Worm (Caenorhabditis elegans): ENCODE measurements around the gene disl-2.

disl-2 gene

DNA sequence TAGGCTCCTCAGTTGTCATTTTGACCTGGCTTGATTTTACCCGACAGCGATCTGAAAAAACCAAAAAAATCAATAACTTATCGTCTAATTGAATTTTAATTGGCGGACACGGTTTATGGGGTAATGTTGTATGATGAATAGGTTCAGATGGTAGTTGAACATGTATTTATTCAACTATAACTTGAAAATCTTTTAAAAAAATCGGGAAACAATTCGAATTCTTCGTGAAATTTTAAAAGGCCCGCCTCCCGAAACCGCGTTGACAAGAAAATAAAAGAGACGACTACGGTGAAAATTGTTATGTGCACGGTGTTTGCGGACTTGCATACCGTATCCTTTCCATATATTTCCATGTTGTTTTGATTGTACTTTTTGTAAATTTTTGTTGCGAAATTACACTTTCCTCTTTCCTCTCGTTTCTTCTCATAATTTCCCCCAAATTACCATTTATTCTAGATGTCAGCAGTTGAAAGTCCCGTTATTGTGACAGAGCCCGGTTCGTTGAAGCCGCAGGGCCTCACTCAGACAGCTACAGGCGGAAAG is at the start of gene disl-2, which contains the start of gene T24G10.2:
TSS of gene disl-2 (plus strand) at position 457 of the 543 bp plus-strand sequence.
TSS of gene T24G10.2 (minus strand) at position 51 of the 543 bp plus-strand sequence.
- TF ChIP-seq B0310.2 (tag; optimal IDR thresholded peaks at IDR 0.05) (no peak), ceh-13 (GFP tag; optimal IDR thresholded peaks at IDR 0.05) (no peak), tbx-11 (GFP tag; IDR thresholded peaks at IDR 0.05) (no peak), F13C5.2 (tag; optimal IDR thresholded peaks at IDR 0.05) (peak; percentile 41)

ce11 chrIII:5395746-5396145 is 47.2 kb upstream of the disl-2 start:
- TF ChIP-seq pes-1 (GFP tag; IDR thresholded peaks at IDR 0.05) (no peak), sea-1 (GFP tag; conservative IDR thresholded peaks at IDR 0.05) (no peak), aly-1 (tag; optimal IDR thresholded peaks at IDR 0.05) (no peak), tra-4 (tag; optimal IDR thresholded peaks at IDR 0.05) (no peak), hmg-4 (GFP tag; optimal IDR thresholded peaks at IDR 0.05) (no peak), tbx-11 (GFP tag; IDR thresholded peaks at IDR 0.05) (no peak)

- TF ChIP-seq B0310.2 (tag; optimal IDR thresholded peaks at IDR 0.05) (no peak), flt-1 (GFP tag; IDR thresholded peaks at IDR 0.05) (no peak), ets-7 (tag; optimal IDR thresholded peaks at IDR 0.05) (no peak), ceh-13 (GFP tag; optimal IDR thresholded peaks at IDR 0.05) (no peak), ama-1 (optimal IDR thresholded peaks at IDR 0.05) (no peak), ceh-36 (tag; optimal IDR thresholded peaks at IDR 0.05) (no peak), hmbx-1 (tag; optimal IDR thresholded peaks at IDR 0.05) (no peak), tbx-37 (GFP tag; conservative IDR thresholded peaks at IDR 0.05) (no peak), hnd-1 (tag; optimal IDR thresholded peaks at IDR 0.05) (no peak), tra-4 (tag; optimal IDR thresholded peaks at IDR 0.05) (no peak)
Observed at ce11 chrIII:5402419-5402818, 40.5 kb upstream of the disl-2 start.

ce11 chrIII:5404998-5405397 is 38.0 kb upstream of the disl-2 start:
- no peak for TF ChIP-seq F13C5.2 (tag; optimal IDR thresholded peaks at IDR 0.05)
- no peak for TF ChIP-seq aly-1 (tag; optimal IDR thresholded peaks at IDR 0.05)
- TF ChIP-seq scrt-1 (GFP tag; IDR thresholded peaks at IDR 0.05), result no peak
- no peak for TF ChIP-seq ama-1 (optimal IDR thresholded peaks at IDR 0.05)
- no peak for TF ChIP-seq B0310.2 (tag; optimal IDR thresholded peaks at IDR 0.05)
- no peak for TF ChIP-seq pes-1 (GFP tag; IDR thresholded peaks at IDR 0.05)
- no peak for TF ChIP-seq ets-7 (tag; optimal IDR thresholded peaks at IDR 0.05)

DNA sequence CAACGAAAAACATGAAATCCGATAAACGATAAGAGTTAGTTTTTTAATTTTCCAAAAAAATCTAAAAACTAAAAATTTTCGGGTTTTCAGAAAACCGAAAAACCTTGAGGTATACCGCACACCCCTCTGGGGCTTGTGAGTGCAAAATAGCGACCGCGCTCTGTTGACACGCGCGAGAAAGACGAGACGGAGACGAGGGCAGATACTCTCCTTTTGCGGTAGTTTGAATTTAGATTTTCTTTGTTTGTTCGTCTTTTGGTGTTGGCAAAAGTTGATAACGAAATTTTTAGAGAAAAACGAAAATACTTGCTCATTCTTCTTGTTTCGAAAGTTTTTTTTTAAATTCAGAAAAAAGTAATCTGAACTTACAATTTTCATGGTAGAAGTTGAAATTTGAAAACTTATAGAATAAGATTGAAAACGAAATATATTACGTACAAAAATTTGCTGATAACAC is 37.3 kb upstream of the disl-2 start, which contains the start of the genes W03A5.2 and Y32H12A.8:
TSS of gene W03A5.2 (plus strand) at position 407 of the 457 bp plus-strand sequence.
TSS of gene Y32H12A.8 (minus strand) at position 410 of the 457 bp plus-strand sequence.
- TF ChIP-seq flt-1 (GFP tag; IDR thresholded peaks at IDR 0.05) (no peak), scrt-1 (GFP tag; IDR thresholded peaks at IDR 0.05) (no peak), tbx-11 (GFP tag; IDR thresholded peaks at IDR 0.05) (no peak), B0310.2 (tag; optimal IDR thresholded peaks at IDR 0.05) (no peak), tra-4 (tag; optimal IDR thresholded peaks at IDR 0.05) (no peak), hmg-4 (GFP tag; optimal IDR thresholded peaks at IDR 0.05) (no peak), ceh-13 (GFP tag; optimal IDR thresholded peaks at IDR 0.05) (no peak), pes-1 (GFP tag; IDR thresholded peaks at IDR 0.05) (no peak), aly-1 (tag; optimal IDR thresholded peaks at IDR 0.05) (no peak), hnd-1 (tag; optimal IDR thresholded peaks at IDR 0.05) (no peak), tbx-37 (GFP tag; conservative IDR thresholded peaks at IDR 0.05) (no peak), ets-7 (tag; optimal IDR thresholded peaks at IDR 0.05) (no peak), sea-1 (GFP tag; conservative IDR thresholded peaks at IDR 0.05) (no peak)

- TF ChIP-seq tbx-37 (GFP tag; conservative IDR thresholded peaks at IDR 0.05) (no peak), ama-1 (optimal IDR thresholded peaks at IDR 0.05) (no peak)
Observed at ce11 chrIII:5406314-5406713, 36.7 kb upstream of the disl-2 start.

DNA sequence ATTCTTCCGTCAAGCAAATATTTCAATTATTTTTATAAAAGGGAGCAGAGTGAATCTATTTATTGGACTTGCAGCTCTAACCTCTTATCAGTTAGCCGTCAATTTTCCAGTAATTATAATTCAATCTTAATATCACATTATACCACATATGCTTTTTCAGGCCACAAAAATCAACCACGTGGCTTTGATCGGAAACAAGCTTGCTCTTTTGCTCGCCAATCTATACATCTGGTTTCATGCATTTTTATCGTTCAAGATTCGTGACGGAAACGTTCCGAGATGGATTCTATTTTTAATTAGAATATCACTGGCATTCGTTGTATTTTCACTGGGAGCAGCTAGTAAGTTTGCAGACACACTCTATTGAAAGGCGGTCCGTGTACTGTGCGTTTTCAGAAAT is 35.9 kb upstream of the disl-2 start:
- TF ChIP-seq sea-1 (GFP tag; conservative IDR thresholded peaks at IDR 0.05), result no peak
- TF ChIP-seq pes-1 (GFP tag; IDR thresholded peaks at IDR 0.05), result no peak

ce11 chrIII:5407588-5407987 is 35.4 kb upstream of the disl-2 start, which contains the start of gene W03A5.1:
Gene W03A5.1 (plus strand): TSS chrIII:5407888.
- TF ChIP-seq tbx-11 (GFP tag; IDR thresholded peaks at IDR 0.05) (no peak), aly-1 (tag; optimal IDR thresholded peaks at IDR 0.05) (no peak)

ce11 chrIII:5413680-5414079 is 29.3 kb upstream of the disl-2 start, which contains the start of gene grl-22:
Gene grl-22 (minus strand): TSS chrIII:5414011.
- TF ChIP-seq ets-7 (tag; optimal IDR thresholded peaks at IDR 0.05), result no peak
- no peak for TF ChIP-seq B0310.2 (tag; optimal IDR thresholded peaks at IDR 0.05)
- TF ChIP-seq aly-1 (tag; optimal IDR thresholded peaks at IDR 0.05), result no peak
- no peak for TF ChIP-seq flt-1 (GFP tag; IDR thresholded peaks at IDR 0.05)
- TF ChIP-seq hmbx-1 (tag; optimal IDR thresholded peaks at IDR 0.05), result no peak
- TF ChIP-seq hnd-1 (tag; optimal IDR thresholded peaks at IDR 0.05), result no peak
- no peak for TF ChIP-seq tra-4 (tag; optimal IDR thresholded peaks at IDR 0.05)
- no peak for TF ChIP-seq hmg-4 (GFP tag; optimal IDR thresholded peaks at IDR 0.05)
- no peak for TF ChIP-seq ceh-36 (tag; optimal IDR thresholded peaks at IDR 0.05)
- no peak for TF ChIP-seq F13C5.2 (tag; optimal IDR thresholded peaks at IDR 0.05)
- no peak for TF ChIP-seq scrt-1 (GFP tag; IDR thresholded peaks at IDR 0.05)
- TF ChIP-seq ama-1 (optimal IDR thresholded peaks at IDR 0.05), result no peak
- TF ChIP-seq tbx-11 (GFP tag; IDR thresholded peaks at IDR 0.05), result no peak
- no peak for TF ChIP-seq sea-1 (GFP tag; conservative IDR thresholded peaks at IDR 0.05)
